Fruit fly (Drosophila melanogaster) whole organism, embryonic: ENCODE measurements around the gene Mo25.

Source experiments
- Antp ChIP-seq: fragments of 200-800 bp; sonication (Bioruptor generic); optimal IDR thresholded peaks from 3 replicates; lab custom pipeline; 2016; ENCODE audit warnings: missing biosample characterization, missing genetic modification characterization
- Atf-2 ChIP-seq: fragments of 200-800 bp; sonication (Bioruptor generic); optimal IDR thresholded peaks from 2 replicates; lab custom pipeline; 2016; ENCODE audit warnings: missing biosample characterization, missing genetic modification characterization
- B-H1 ChIP-seq: fragments of 200-800 bp; sonication (Bioruptor generic); IDR thresholded peaks from 3 replicates; pipeline ENCODE4 v1.3.6; 2022; ENCODE audit warnings: missing biosample characterization, missing genetic modification characterization
- BEAF-32 ChIP-seq: fragments of 200-800 bp; sonication (Bioruptor generic); optimal IDR thresholded peaks from 3 replicates; lab custom pipeline; 2017; ENCODE audit warnings: missing biosample characterization, missing genetic modification characterization, mild to moderate bottlenecking, moderate library complexity, missing genetic modification reagents
- C15 ChIP-seq: fragments of 200-800 bp; sonication (Bioruptor generic); IDR thresholded peaks from 3 replicates; pipeline ENCODE4 v1.3.6; 2022; ENCODE audit warnings: missing biosample characterization, missing genetic modification characterization
- CG11247 ChIP-seq: fragments of 200-800 bp; sonication (Bioruptor generic); IDR thresholded peaks from 2 replicates; pipeline ENCODE4 v1.3.6; 2022; ENCODE audit warnings: missing biosample characterization, missing genetic modification characterization
- CG11696 ChIP-seq: fragments of 200-800 bp; sonication (Bioruptor generic); IDR thresholded peaks from 2 replicates; pipeline ENCODE4 v1.3.6; 2022; ENCODE audit warnings: missing biosample characterization, missing genetic modification characterization
- CG12155 ChIP-seq: fragments of 200-800 bp; sonication (Bioruptor generic); optimal IDR thresholded peaks from 3 replicates; lab custom pipeline; 2016; ENCODE audit warnings: missing biosample characterization, missing genetic modification characterization
- CG12219 ChIP-seq: fragments of 200-800 bp; sonication (Bioruptor generic); optimal IDR thresholded peaks from 3 replicates; lab custom pipeline; 2018; ENCODE audit warnings: missing biosample characterization, mild to moderate bottlenecking, missing genetic modification characterization
- CG1792 ChIP-seq: fragments of 200-800 bp; sonication (Bioruptor generic); optimal IDR thresholded peaks from 2 replicates; lab custom pipeline; 2016; ENCODE audit warnings: missing biosample characterization, missing genetic modification characterization
- CG30020 ChIP-seq: fragments of 200-800 bp; optimal IDR thresholded peaks from 2 replicates; lab custom pipeline; 2019; ENCODE audit warnings: missing biosample characterization, mild to moderate bottlenecking, missing genetic modification characterization, moderate library complexity
- CG3281 ChIP-seq: fragments of 200-800 bp; sonication (Bioruptor generic); optimal IDR thresholded peaks from 3 replicates; lab custom pipeline; 2017; ENCODE audit warnings: missing biosample characterization, mild to moderate bottlenecking, missing genetic modification characterization
- CG3407 ChIP-seq: fragments of 200-800 bp; sonication (Bioruptor generic); optimal IDR thresholded peaks from 2 replicates; lab custom pipeline; 2018; ENCODE audit warnings: missing biosample characterization, mild to moderate bottlenecking, missing genetic modification characterization
- CG5245 ChIP-seq: fragments of 200-800 bp; sonication (Bioruptor generic); optimal IDR thresholded peaks from 3 replicates; lab custom pipeline; 2016; ENCODE audit warnings: missing biosample characterization, missing genetic modification characterization
- CG5953 ChIP-seq: fragments of 200-800 bp; sonication (Bioruptor generic); IDR thresholded peaks from 2 replicates; pipeline ENCODE4 v1.3.6; 2022; ENCODE audit warnings: missing biosample characterization, missing genetic modification characterization
- CG6765 ChIP-seq: fragments of 200-800 bp; sonication (Bioruptor generic); optimal IDR thresholded peaks from 3 replicates; lab custom pipeline; 2017; ENCODE audit warnings: missing biosample characterization, mild to moderate bottlenecking, missing genetic modification characterization
- CG6791 ChIP-seq: fragments of 200-800 bp; sonication (Bioruptor generic); IDR thresholded peaks from 3 replicates; pipeline ENCODE4 v1.3.6; 2022; ENCODE audit warnings: missing biosample characterization, missing genetic modification characterization; ENCODE audit not compliant: partially characterized antibody
- CG7556 ChIP-seq: fragments of 200-800 bp; sonication (Bioruptor generic); optimal IDR thresholded peaks from 2 replicates; lab custom pipeline; 2017; ENCODE audit warnings: missing biosample characterization, mild to moderate bottlenecking, missing genetic modification characterization
- CG7963 ChIP-seq: fragments of 200-800 bp; sonication (Bioruptor generic); IDR thresholded peaks from 3 replicates; pipeline ENCODE4 v1.3.6; 2022; ENCODE audit warnings: missing biosample characterization, missing genetic modification characterization; ENCODE audit not compliant: partially characterized antibody
- CG9727 ChIP-seq: fragments of 200-800 bp; sonication (Bioruptor generic); optimal IDR thresholded peaks from 3 replicates; lab custom pipeline; 2017; ENCODE audit warnings: missing biosample characterization, mild to moderate bottlenecking, missing genetic modification characterization
- CG9797 ChIP-seq: fragments of 200-800 bp; sonication (Bioruptor generic); optimal IDR thresholded peaks from 3 replicates; lab custom pipeline; 2018; ENCODE audit warnings: missing biosample characterization, mild to moderate bottlenecking, missing genetic modification characterization
- CrebB ChIP-seq: fragments of 200-800 bp; sonication (Bioruptor generic); optimal IDR thresholded peaks from 3 replicates; lab custom pipeline; 2018; ENCODE audit warnings: missing biosample characterization, mild to moderate bottlenecking, missing genetic modification characterization
- D19B ChIP-seq: fragments of 200-800 bp; sonication (Bioruptor generic); optimal IDR thresholded peaks from 2 replicates; lab custom pipeline; 2017; ENCODE audit warnings: missing biosample characterization, mild to moderate bottlenecking, missing genetic modification characterization
- H15 ChIP-seq: fragments of 200-800 bp; sonication (Bioruptor generic); IDR thresholded peaks from 3 replicates; pipeline ENCODE4 v1.3.6; 2022; ENCODE audit warnings: missing biosample characterization, missing genetic modification characterization
- Hand ChIP-seq: fragments of 200-800 bp; sonication (Bioruptor generic); optimal IDR thresholded peaks from 2 replicates; lab custom pipeline; 2017; ENCODE audit warnings: mild to moderate bottlenecking, missing biosample characterization, missing genetic modification reagents, missing genetic modification characterization
- Nf-YC ChIP-seq: fragments of 200-800 bp; optimal IDR thresholded peaks from 3 replicates; lab custom pipeline; 2019; ENCODE audit warnings: missing biosample characterization, mild to moderate bottlenecking, missing genetic modification characterization, moderate library complexity
- PHDP ChIP-seq: fragments of 200-800 bp; sonication (Bioruptor generic); optimal IDR thresholded peaks from 3 replicates; lab custom pipeline; 2018; ENCODE audit warnings: missing biosample characterization, mild to moderate bottlenecking, missing genetic modification characterization, moderate library complexity
- Taf1 ChIP-seq: fragments of 200-800 bp; sonication (Bioruptor generic); IDR thresholded peaks from 2 replicates; pipeline ENCODE4 v1.3.6; 2022; ENCODE audit warnings: missing biosample characterization, missing genetic modification characterization
- Xrp1 ChIP-seq: fragments of 200-800 bp; sonication (Bioruptor generic); IDR thresholded peaks from 2 replicates; pipeline ENCODE4 v1.3.6; 2022; ENCODE audit warnings: missing biosample characterization, missing genetic modification characterization
- ato ChIP-seq: fragments of 200-800 bp; sonication (Bioruptor generic); IDR thresholded peaks from 2 replicates; pipeline ENCODE4 v1.3.6; 2022; ENCODE audit warnings: missing biosample characterization, missing genetic modification characterization; ENCODE audit not compliant: partially characterized antibody
- bigmax ChIP-seq: fragments of 200-800 bp; sonication (Bioruptor generic); optimal IDR thresholded peaks from 2 replicates; lab custom pipeline; 2018; ENCODE audit warnings: missing biosample characterization, mild to moderate bottlenecking, missing genetic modification characterization
- croc ChIP-seq: fragments of 200-800 bp; sonication (Bioruptor generic); conservative IDR thresholded peaks from 3 replicates; pipeline ENCODE4 v1.3.6; 2022; ENCODE audit warnings: missing biosample characterization, missing genetic modification characterization
- ems ChIP-seq: fragments of 200-800 bp; sonication (Bioruptor generic); optimal IDR thresholded peaks from 3 replicates; lab custom pipeline; 2016; ENCODE audit warnings: missing biosample characterization, missing genetic modification characterization
- gem ChIP-seq: fragments of 200-800 bp; sonication (Bioruptor generic); optimal IDR thresholded peaks from 2 replicates; lab custom pipeline; 2019; ENCODE audit warnings: missing biosample characterization, mild to moderate bottlenecking, missing genetic modification characterization, moderate library complexity
- gfzf ChIP-seq: fragments of 200-800 bp; sonication (Bioruptor generic); optimal IDR thresholded peaks from 2 replicates; lab custom pipeline; 2016; ENCODE audit warnings: missing biosample characterization, mild to moderate bottlenecking, missing genetic modification characterization, moderate library complexity
- gro ChIP-seq: fragments of 200-800 bp; sonication (Bioruptor generic); optimal IDR thresholded peaks from 2 replicates; lab custom pipeline; 2016; ENCODE audit warnings: missing biosample characterization, missing genetic modification characterization
- jigr1 ChIP-seq: fragments of 200-800 bp; sonication (Bioruptor generic); IDR thresholded peaks from 3 replicates; pipeline ENCODE4 v1.3.6; 2022; ENCODE audit warnings: missing biosample characterization, missing genetic modification characterization
- jing ChIP-seq: fragments of 200-800 bp; sonication (Bioruptor generic); optimal IDR thresholded peaks from 2 replicates; lab custom pipeline; 2018; ENCODE audit warnings: missing biosample characterization, mild to moderate bottlenecking, missing genetic modification characterization
- knrl ChIP-seq: fragments of 200-800 bp; sonication (Bioruptor generic); IDR thresholded peaks from 3 replicates; pipeline ENCODE4 v1.3.6; 2022; ENCODE audit warnings: missing biosample characterization, missing genetic modification characterization; ENCODE audit not compliant: partially characterized antibody
- lilli ChIP-seq: fragments of 200-800 bp; sonication (Bioruptor generic); optimal IDR thresholded peaks from 3 replicates; lab custom pipeline; 2016; ENCODE audit warnings: missing biosample characterization, missing genetic modification characterization
- p53 ChIP-seq: fragments of 200-800 bp; sonication (Bioruptor generic); optimal IDR thresholded peaks from 2 replicates; lab custom pipeline; 2016; ENCODE audit warnings: missing biosample characterization, missing genetic modification characterization
- pan ChIP-seq, 4 experiments: fragments of >200 bp in 3 of 4; fragments of 200-800 bp in 1 of 4; sonication (Bioruptor generic) in 1 of 4; optimal IDR thresholded peaks in 3 of 4; IDR thresholded peaks in 1 of 4; 2 replicates each; pipeline versions ENCODE4 v1.3.6 to Lab custom; 2017 to 2022; ENCODE audit warnings: missing biosample characterization in 2 of 4, missing genetic modification characterization in 2 of 4, mixed read lengths in 1 of 4
- slbo ChIP-seq: fragments of 200-800 bp; sonication (Bioruptor generic); IDR thresholded peaks from 2 replicates; pipeline ENCODE4 v1.3.6; 2022; ENCODE audit warnings: missing biosample characterization, missing genetic modification characterization
- sob ChIP-seq: fragments of 200-800 bp; sonication (Bioruptor generic); IDR thresholded peaks from 2 replicates; pipeline ENCODE4 v1.3.6; 2022; ENCODE audit warnings: missing biosample characterization, missing genetic modification characterization
- stc ChIP-seq: fragments of 200-800 bp; sonication (Bioruptor generic); IDR thresholded peaks from 2 replicates; pipeline ENCODE4 v1.3.6; 2022; ENCODE audit warnings: missing biosample characterization, missing genetic modification characterization
- stwl ChIP-seq: fragments of 200-800 bp; sonication (Bioruptor generic); optimal IDR thresholded peaks from 3 replicates; lab custom pipeline; 2018; ENCODE audit warnings: missing biosample characterization, mild to moderate bottlenecking, missing genetic modification characterization, moderate library complexity
- tio ChIP-seq: fragments of 200-800 bp; sonication (Bioruptor generic); optimal IDR thresholded peaks from 2 replicates; lab custom pipeline; 2017; ENCODE audit warnings: missing biosample characterization, missing genetic modification characterization, inconsistent platforms
- wek ChIP-seq: fragments of 200-800 bp; sonication (Bioruptor generic); optimal IDR thresholded peaks from 3 replicates; lab custom pipeline; 2018; ENCODE audit warnings: missing biosample characterization, mild to moderate bottlenecking, missing genetic modification characterization, moderate library complexity
- zen ChIP-seq: fragments of 200-800 bp; sonication (Bioruptor generic); optimal IDR thresholded peaks from 3 replicates; lab custom pipeline; 2018; ENCODE audit warnings: missing biosample characterization, mild to moderate bottlenecking, missing genetic modification characterization, moderate library complexity
- zfh2 ChIP-seq: fragments of 200-800 bp; sonication (Bioruptor generic); optimal IDR thresholded peaks from 2 replicates; lab custom pipeline; 2016; ENCODE audit warnings: missing biosample characterization, missing genetic modification characterization

Mo25 gene

DNA sequence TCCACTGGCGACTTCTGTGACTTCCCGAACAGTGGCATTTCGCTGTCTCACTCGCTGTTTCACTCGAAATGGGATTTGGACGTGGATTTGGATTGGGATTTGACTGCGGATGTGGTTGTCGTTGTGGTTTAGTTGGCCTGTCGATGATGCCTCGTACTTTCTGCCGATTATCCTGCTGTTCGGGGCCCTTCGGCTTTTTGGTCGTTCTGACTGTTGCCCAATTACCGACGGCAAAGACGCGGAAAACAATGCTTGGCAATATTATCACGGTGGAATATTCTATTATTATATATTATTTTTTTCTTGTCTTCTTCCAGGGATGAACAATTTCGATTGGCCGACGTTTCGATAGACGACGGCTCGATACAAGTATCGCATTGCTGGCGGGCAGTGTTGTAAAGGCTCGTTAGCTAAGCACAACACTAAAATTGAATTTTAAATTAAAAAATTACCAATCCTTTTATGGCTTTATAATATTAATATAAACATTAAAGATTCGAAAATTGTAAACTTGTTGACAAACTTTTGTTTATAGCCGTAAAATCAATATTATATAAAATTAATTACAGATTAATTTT, at the start of gene Mo25 (continued):
- peak; percentile 29 for TF ChIP-seq CG7556 (GFP tag; lab: Kevin White, UChicago)
- no peak for TF ChIP-seq CG9727 (GFP tag; lab: Kevin White, UChicago)
- TF ChIP-seq tio (GFP tag; lab: Kevin White, UChicago): no peak
- peak; percentile 45 for TF ChIP-seq gem (tag; lab: Kevin White, UChicago)
- TF ChIP-seq knrl: peak; percentile 74
- TF ChIP-seq Antp (GFP tag; lab: Kevin White, UChicago): no peak
- TF ChIP-seq sob (GFP tag; lab: Robert Waterston, UW): peak; percentile 67
- TF ChIP-seq CG5953: no peak
- TF ChIP-seq CG11247 (GFP tag; lab: Robert Waterston, UW): peak; percentile 35; the same call in 1 of the 2 replicates
- peak; percentile 46 for TF ChIP-seq CG12155 (GFP tag; lab: Kevin White, UChicago)
- peak; percentile 52 for TF ChIP-seq CG30020 (tag; lab: Kevin White, UChicago)
- TF ChIP-seq CG6765 (GFP tag; lab: Kevin White, UChicago): no peak
- peak; percentile 76 for TF ChIP-seq CG6791
- no peak for TF ChIP-seq C15 (GFP tag; lab: Robert Waterston, UW)
- no peak for TF ChIP-seq jigr1 (GFP tag; lab: Robert Waterston, UW)
- peak; percentile 47 for TF ChIP-seq ems (GFP tag; lab: Kevin White, UChicago)
- TF ChIP-seq lilli (GFP tag; lab: Kevin White, UChicago): peak; percentile 69
- no peak for TF ChIP-seq CrebB (tag; lab: Kevin White, UChicago)
- TF ChIP-seq gro (GFP tag; lab: Kevin White, UChicago): no peak
- TF ChIP-seq Atf-2 (GFP tag; lab: Kevin White, UChicago): no peak
- TF ChIP-seq ato: peak; percentile 55
- TF ChIP-seq croc: no peak
- no peak for TF ChIP-seq wek
- no peak for TF ChIP-seq stc (GFP tag; lab: Robert Waterston, UW)
- TF ChIP-seq gfzf (GFP tag; lab: Kevin White, UChicago): no peak
- TF ChIP-seq CG11696 (GFP tag; lab: Robert Waterston, UW): no peak
- peak; percentile 59 for TF ChIP-seq Nf-YC
- peak; percentile 96 for TF ChIP-seq stwl
- peak; percentile 41 for TF ChIP-seq zen
- TF ChIP-seq CG3281: peak; percentile 11
- no peak for TF ChIP-seq Hand
- TF ChIP-seq B-H1 (GFP tag; lab: Robert Waterston, UW): no peak
- peak; percentile 35 for TF ChIP-seq zfh2 (GFP tag; lab: Kevin White, UChicago)
- TF ChIP-seq pan (optimal IDR thresholded peaks at IDR 0.05; lab: Kevin White, UChicago): no peak
- no peak for TF ChIP-seq pan (GFP tag; optimal IDR thresholded peaks at IDR 0.05 in 1 of 2, IDR thresholded peaks at IDR 0.05 in 1 of 2)
- no peak for TF ChIP-seq bigmax (GFP tag; lab: Kevin White, UChicago)
- peak; percentile 35 for TF ChIP-seq PHDP (tag; lab: Kevin White, UChicago)
- no peak for TF ChIP-seq H15 (GFP tag; lab: Robert Waterston, UW)
- peak; percentile 18 for TF ChIP-seq CG5245
- TF ChIP-seq CG9797 (GFP tag; lab: Kevin White, UChicago): peak; percentile 47
- no peak for TF ChIP-seq CG1792 (GFP tag; lab: Kevin White, UChicago)
- TF ChIP-seq BEAF-32 (GFP tag; lab: Kevin White, UChicago): peak; percentile 79
- no peak for TF ChIP-seq jing (GFP tag; lab: Kevin White, UChicago)
- peak; percentile 53; the same call in 1 of the 2 replicates for TF ChIP-seq Xrp1 (GFP tag; lab: Robert Waterston, UW)
- TF ChIP-seq CG7963: peak; percentile 60; the same call in 1 of the 3 replicates
- no peak for TF ChIP-seq D19B
- peak; percentile 70 for TF ChIP-seq slbo (GFP tag; lab: Robert Waterston, UW)
- TF ChIP-seq p53: no peak
- no peak for TF ChIP-seq Taf1 (GFP tag; lab: Robert Waterston, UW)
- TF ChIP-seq CG12219: no peak
- no peak for TF ChIP-seq CG3407 (GFP tag; lab: Kevin White, UChicago)
